Worm (Caenorhabditis elegans): ENCODE results near the gene frl-1.

ce11 chrIII:2129377-2129776, 5.4 kb downstream of the frl-1 start:
- TF ChIP-seq ztf-11 (tag; optimal IDR thresholded peaks at IDR 0.05): no peak
- TF ChIP-seq ham-2 (GFP tag; optimal IDR thresholded peaks at IDR 0.05): no peak
- no peak for TF ChIP-seq lin-13 (tag; optimal IDR thresholded peaks at IDR 0.05)
- no peak for TF ChIP-seq lsy-2 (tag; optimal IDR thresholded peaks at IDR 0.05)
- no peak for TF ChIP-seq snpc-4 (tag; optimal IDR thresholded peaks at IDR 0.05)
- TF ChIP-seq blmp-1 (tag; optimal IDR thresholded peaks at IDR 0.05): no peak
- no peak for TF ChIP-seq flh-1 (GFP tag; optimal IDR thresholded peaks at IDR 0.05)

Measured in whole organism, mixed stage, embryonic.